5 worm cellular contexts compared by ENCODE assay signal in the genomic region with DNA sequence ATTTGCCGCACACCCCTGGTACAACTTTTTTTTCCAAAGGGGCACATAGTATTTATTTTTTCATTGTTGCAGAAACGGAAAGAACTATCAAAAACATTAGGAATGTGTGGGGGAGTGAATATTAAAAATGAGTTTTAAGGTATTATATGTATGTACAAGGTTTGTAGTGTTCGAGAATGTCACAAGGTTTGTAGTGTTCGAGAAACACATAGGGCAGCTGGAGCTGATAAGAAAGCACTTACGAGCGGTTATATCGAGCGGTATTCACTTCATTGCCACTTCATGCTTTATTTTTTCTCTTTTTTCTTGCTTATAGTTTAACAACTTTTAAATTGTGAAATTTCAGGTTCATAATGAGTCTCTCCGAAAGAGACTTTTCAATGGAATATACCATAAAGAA.
TF ChIP-seq lines count a peak whose summit lies in the region.
"Not testable (repeated sequence)": the region's sequence is repeated elsewhere in the genome, so short reads cannot be mapped to it uniquely, and the experiment has no call there.

No protein-coding gene starts in this region.

TF ChIP-seq in whole organism, L1 larva, 84 proteins besides CTCF, POLR2A, EP300 and RAD21:
- TF ChIP-seq lin-35 (GFP tag; optimal IDR thresholded peaks at IDR 0.05; lab: Kevin White, UChicago) (peak in 1 of 2 experiments; percentile 10), efl-1 (GFP tag; optimal IDR thresholded peaks at IDR 0.05 in 1 of 2; lab: Kevin White, UChicago) (peak in 1 of 2 experiments; percentile 43), elt-2 (tag; optimal IDR thresholded peaks at IDR 0.05; lab: Kevin White, UChicago) (peak; percentile 28)
- not testable (repeated sequence) for TF ChIP-seq efl-1 (optimal IDR thresholded peaks at IDR 0.05; lab: Kevin White, UChicago)

TF ChIP-seq in whole organism, L2 larva, 48 proteins besides CTCF, POLR2A, EP300 and RAD21:
- peak; percentile 34 for TF ChIP-seq fos-1 (tag; optimal IDR thresholded peaks at IDR 0.05; lab: Kevin White, UChicago)
TF ChIP-seq in whole organism, L2 larva: peak in this region for 1; not testable (repeated sequence) for 47.

TF ChIP-seq in whole organism, L3 larva, 47 proteins besides CTCF, POLR2A, EP300 and RAD21:
- TF ChIP-seq pqm-1 (tag; optimal IDR thresholded peaks at IDR 0.05; lab: Kevin White, UChicago) (peak; percentile 39), elt-2 (tag; optimal IDR thresholded peaks at IDR 0.05; lab: Kevin White, UChicago) (peak; percentile 75)

TF ChIP-seq in whole organism, L4 larva, 104 proteins besides CTCF, POLR2A, EP300 and RAD21:
- TF ChIP-seq dmd-6 (GFP tag; IDR thresholded peaks at IDR 0.05; lab: Robert Waterston, UW) (0 out of 2 replicates have a peak, but pooled peaks have one; percentile 19), hlh-11 (tag; optimal IDR thresholded peaks at IDR 0.05; lab: Kevin White, UChicago) (peak; percentile 58), nhr-28 (tag; optimal IDR thresholded peaks at IDR 0.05; lab: Kevin White, UChicago) (peak; percentile 95), daf-16 (tag; optimal IDR thresholded peaks at IDR 0.05; lab: Kevin White, UChicago) (peak; percentile 57), aha-1 (tag; lab: Kevin White, UChicago) (peak; percentile 15), pqm-1 (tag; optimal IDR thresholded peaks at IDR 0.05; lab: Kevin White, UChicago) (peak; percentile 66), php-3 (GFP tag; IDR thresholded peaks at IDR 0.05; lab: Robert Waterston, UW) (peak; percentile 37; the same call in 1 of the 2 replicates)
- TF ChIP-seq daf-16 (GFP tag; optimal IDR thresholded peaks at IDR 0.05; lab: Kevin White, UChicago), result not testable (repeated sequence)

TF ChIP-seq in whole organism, young adult, 124 proteins besides CTCF, POLR2A, EP300 and RAD21:
- TF ChIP-seq nhr-80 (tag; optimal IDR thresholded peaks at IDR 0.05; lab: Kevin White, UChicago) (peak; percentile 36), dox-1 (GFP tag; IDR thresholded peaks at IDR 0.05; lab: Robert Waterston, UW) (0 out of 2 replicates have a peak, but pooled peaks have one; percentile 14)
